Worm (Caenorhabditis elegans): Measurements from ENCODE around the gene F58E6.8.

DNA sequence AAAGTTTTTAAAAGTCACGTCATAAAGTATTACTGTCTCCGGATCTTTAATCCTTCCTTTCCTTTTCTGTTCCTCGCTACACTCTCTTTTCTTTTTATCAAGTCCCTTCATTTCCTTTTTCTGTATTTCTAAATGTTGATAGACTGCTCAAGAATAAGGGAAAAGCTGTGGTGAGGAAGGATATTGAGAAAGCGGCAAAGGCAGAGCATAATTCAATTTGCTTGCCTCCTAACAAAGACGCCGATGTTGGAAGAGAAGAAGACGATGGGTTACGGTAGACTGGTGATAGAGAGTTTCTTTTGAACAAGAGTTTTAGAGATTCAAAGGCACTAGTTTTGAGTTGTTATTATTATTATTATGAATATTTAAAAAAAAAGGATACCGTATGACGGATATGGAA, 10.0 kb upstream of the F58E6.8 start:
- TF ChIP-seq hmg-1.2 (GFP tag; IDR thresholded peaks at IDR 0.05) (no peak), rcor-1 (GFP tag; IDR thresholded peaks at IDR 0.05) (no peak), snpc-4 (GFP tag; optimal IDR thresholded peaks at IDR 0.05) (no peak), snpc-4 (tag; optimal IDR thresholded peaks at IDR 0.05) (no peak)

Data from whole organism, young adult.